Fruit fly (Drosophila melanogaster): ENCODE results near the gene Ipk2.

- no peak for TF ChIP-seq cic (GFP tag; optimal IDR thresholded peaks at IDR 0.05)
- no peak for TF ChIP-seq CG7045 (GFP tag; optimal IDR thresholded peaks at IDR 0.05)
- TF ChIP-seq toe (GFP tag; optimal IDR thresholded peaks at IDR 0.05) = no peak
- TF ChIP-seq Crg-1 (GFP tag; optimal IDR thresholded peaks at IDR 0.05) = no peak
- no peak for TF ChIP-seq Hr96 (GFP tag; optimal IDR thresholded peaks at IDR 0.05)
- TF ChIP-seq Clk (GFP tag; optimal IDR thresholded peaks at IDR 0.05) = no peak
- TF ChIP-seq CG12768 (GFP tag; optimal IDR thresholded peaks at IDR 0.05) = no peak
- no peak for TF ChIP-seq kay (GFP tag; ENCODE audit: borderline replicate concordance)
- no peak for TF ChIP-seq pad (GFP tag; optimal IDR thresholded peaks at IDR 0.05)
Measured at dm6 chr2L:601848-602247, 27.8 kb upstream of the Ipk2 start.
